Worm (Caenorhabditis elegans) whole organism, L3 larva: ENCODE results near the gene F10E7.6.

Experiments used
- ama-1 ChIP-seq: fragments of 150-350 bp; optimal IDR thresholded peaks from 2 replicates; lab custom pipeline; 2018
- ceh-82 ChIP-seq: fragments of 150-350 bp; optimal IDR thresholded peaks from 2 replicates; lab custom pipeline; 2014; ENCODE audit warnings: missing biosample characterization, missing genetic modification characterization
- daf-12 ChIP-seq: fragments of 150-350 bp; optimal IDR thresholded peaks from 2 replicates; lab custom pipeline; 2014; ENCODE audit warnings: missing biosample characterization, missing genetic modification reagents, missing genetic modification characterization
- elt-1 ChIP-seq: fragments of 150-350 bp; optimal IDR thresholded peaks from 2 replicates; lab custom pipeline; 2014; ENCODE audit warnings: missing biosample characterization, missing genetic modification characterization
- mml-1 ChIP-seq: fragments of 150-350 bp; sonication (generic microtip); optimal IDR thresholded peaks from 3 replicates; lab custom pipeline; 2014; ENCODE audit warnings: missing biosample characterization, missing genetic modification characterization
- nhr-12 ChIP-seq: fragments of 150-350 bp; optimal IDR thresholded peaks from 2 replicates; lab custom pipeline; 2014; ENCODE audit warnings: missing biosample characterization, missing genetic modification characterization
- nhr-25 ChIP-seq: sonication (generic microtip); optimal IDR thresholded peaks from 2 replicates; lab custom pipeline; 2017; ENCODE audit warnings: missing biosample characterization, missing genetic modification characterization
- nhr-76 ChIP-seq: fragments of 150-350 bp; sonication (generic microtip); optimal IDR thresholded peaks from 5 replicates; lab custom pipeline; 2014; ENCODE audit warnings: missing biosample characterization, missing genetic modification characterization
- snpc-4 ChIP-seq: fragments of 150-350 bp; optimal IDR thresholded peaks from 2 replicates; lab custom pipeline; 2014; ENCODE audit warnings: missing biosample characterization, missing genetic modification characterization
- unc-62 ChIP-seq: fragments of 150-350 bp; sonication (generic microtip); optimal IDR thresholded peaks from 4 replicates; lab custom pipeline; 2014; ENCODE audit warnings: missing biosample characterization, missing genetic modification reagents, missing genetic modification characterization
- ztf-11 ChIP-seq: fragments of 150-350 bp; optimal IDR thresholded peaks from 2 replicates; lab custom pipeline; 2014; ENCODE audit warnings: missing biosample characterization, missing genetic modification characterization

- TF ChIP-seq ama-1 (lab: Kevin White, UChicago) (no peak), nhr-12 (tag; lab: Kevin White, UChicago) (no peak), ceh-82 (no peak), elt-1 (tag; lab: Kevin White, UChicago) (no peak), daf-12 (no peak), ztf-11 (tag; lab: Kevin White, UChicago) (no peak), mml-1 (tag; lab: Kevin White, UChicago) (no peak), snpc-4 (tag; lab: Kevin White, UChicago) (no peak), nhr-76 (tag; lab: Kevin White, UChicago) (no peak), nhr-25 (tag; lab: Kevin White, UChicago) (no peak), unc-62 (GFP tag; lab: Kevin White, UChicago) (no peak)
Observed at ce11 chrII:7112780-7113179, at the start of gene F10E7.6.
